Fruit fly (Drosophila melanogaster) whole organism, prepupa: ENCODE data around the gene CG14020.
A peak's percentile ranks its signal among the peaks of the same experiment; 100 is the strongest.

Experiments
- Blimp-1 ChIP-seq: fragments of 200-800 bp; sonication (Bioruptor generic); optimal IDR thresholded peaks from 3 replicates; lab custom pipeline; 2017; ENCODE audit warnings: missing biosample characterization, missing genetic modification characterization, mild to moderate bottlenecking, moderate library complexity, missing genetic modification reagents
- CG10631 ChIP-seq: fragments of 200-800 bp; sonication (Bioruptor generic); optimal IDR thresholded peaks from 2 replicates; lab custom pipeline; 2016; ENCODE audit warnings: missing biosample characterization, missing genetic modification characterization
- CG10669 ChIP-seq: fragments of 200-800 bp; sonication (Bioruptor generic); optimal IDR thresholded peaks from 3 replicates; lab custom pipeline; 2018; ENCODE audit warnings: missing biosample characterization, mild to moderate bottlenecking, missing genetic modification characterization, moderate library complexity
- CG11294 ChIP-seq: fragments of 200-800 bp; sonication (Bioruptor generic); IDR thresholded peaks from 2 replicates; pipeline ENCODE4 v1.3.6; 2022; ENCODE audit warnings: missing biosample characterization, missing genetic modification characterization
- CG11762 ChIP-seq: fragments of 200-800 bp; sonication (Bioruptor generic); optimal IDR thresholded peaks from 3 replicates; lab custom pipeline; 2016; ENCODE audit warnings: missing biosample characterization, missing genetic modification characterization; ENCODE audit not compliant: insufficient read depth
- CG11902 ChIP-seq: fragments of 200-800 bp; sonication (Bioruptor generic); optimal IDR thresholded peaks from 3 replicates; lab custom pipeline; 2016; ENCODE audit warnings: missing biosample characterization, missing genetic modification characterization
- CG15336 ChIP-seq: fragments of 200-800 bp; sonication (Bioruptor generic); IDR thresholded peaks from 2 replicates; pipeline ENCODE4 v1.3.6; 2022; ENCODE audit warnings: missing biosample characterization, missing genetic modification characterization
- CG1621 ChIP-seq: fragments of 200-800 bp; sonication (Bioruptor generic); optimal IDR thresholded peaks from 3 replicates; lab custom pipeline; 2018; ENCODE audit warnings: missing biosample characterization, mild to moderate bottlenecking, missing genetic modification characterization
- CG16779 ChIP-seq: fragments of 200-800 bp; sonication (Bioruptor generic); optimal IDR thresholded peaks from 3 replicates; lab custom pipeline; 2017; ENCODE audit warnings: missing biosample characterization, mild to moderate bottlenecking, missing genetic modification characterization
- CG3032 ChIP-seq: fragments of 200-800 bp; optimal IDR thresholded peaks from 2 replicates; lab custom pipeline; 2019; ENCODE audit warnings: missing biosample characterization, mild to moderate bottlenecking, missing genetic modification characterization, moderate library complexity
- CG31627 ChIP-seq: fragments of 200-800 bp; sonication (Bioruptor generic); optimal IDR thresholded peaks from 3 replicates; lab custom pipeline; 2016; ENCODE audit warnings: missing biosample characterization, missing genetic modification characterization
- CG32006 ChIP-seq: fragments of 200-800 bp; sonication (Bioruptor generic); optimal IDR thresholded peaks from 3 replicates; lab custom pipeline; 2017; ENCODE audit warnings: missing biosample characterization, mild to moderate bottlenecking, missing genetic modification characterization
- CG34406 ChIP-seq: fragments of 200-800 bp; sonication (Bioruptor generic); optimal IDR thresholded peaks from 3 replicates; lab custom pipeline; 2016; ENCODE audit warnings: missing biosample characterization, missing genetic modification characterization
- CG4318 ChIP-seq: fragments of 200-800 bp; sonication (Bioruptor generic); optimal IDR thresholded peaks from 3 replicates; lab custom pipeline; 2017; ENCODE audit warnings: missing biosample characterization, mild to moderate bottlenecking, missing genetic modification characterization
- CG6163 ChIP-seq: fragments of 200-800 bp; sonication (Bioruptor generic); IDR thresholded peaks from 3 replicates; pipeline ENCODE4 v1.3.6; 2022; ENCODE audit warnings: missing biosample characterization, missing genetic modification characterization
- CG6792 ChIP-seq: fragments of 200-800 bp; sonication (Bioruptor generic); optimal IDR thresholded peaks from 3 replicates; lab custom pipeline; 2016; ENCODE audit warnings: missing biosample characterization, missing genetic modification characterization
- CG6808 ChIP-seq: fragments of 200-800 bp; sonication (Bioruptor generic); optimal IDR thresholded peaks from 3 replicates; lab custom pipeline; 2017; ENCODE audit warnings: missing biosample characterization, missing genetic modification characterization, mild to moderate bottlenecking, moderate library complexity, missing genetic modification reagents
- CG6854 ChIP-seq: fragments of 200-800 bp; sonication (Bioruptor generic); optimal IDR thresholded peaks from 2 replicates; lab custom pipeline; 2017; ENCODE audit warnings: missing biosample characterization, mild to moderate bottlenecking, missing genetic modification characterization
- CG7368 ChIP-seq: fragments of 200-800 bp; sonication (Bioruptor generic); optimal IDR thresholded peaks from 3 replicates; lab custom pipeline; 2016; ENCODE audit warnings: missing biosample characterization, missing genetic modification characterization
- CG8119 ChIP-seq: fragments of 200-800 bp; sonication (Bioruptor generic); IDR thresholded peaks from 3 replicates; pipeline ENCODE4 v1.3.6; 2022; ENCODE audit warnings: missing biosample characterization, missing genetic modification characterization
- CG8319 ChIP-seq: fragments of 200-800 bp; sonication (Bioruptor generic); optimal IDR thresholded peaks from 3 replicates; lab custom pipeline; 2016; ENCODE audit warnings: missing biosample characterization, missing genetic modification characterization
- CG8632 ChIP-seq: fragments of 200-800 bp; sonication (Bioruptor generic); optimal IDR thresholded peaks from 3 replicates; lab custom pipeline; 2016; ENCODE audit warnings: missing biosample characterization, missing genetic modification characterization
- CG9139 ChIP-seq: fragments of 200-800 bp; sonication (Bioruptor generic); optimal IDR thresholded peaks from 3 replicates; lab custom pipeline; 2017; ENCODE audit warnings: missing biosample characterization, mild to moderate bottlenecking, missing genetic modification characterization
- Eip75B ChIP-seq: fragments of 200-800 bp; sonication (Bioruptor generic); optimal IDR thresholded peaks from 3 replicates; lab custom pipeline; 2016; ENCODE audit warnings: missing biosample characterization, missing genetic modification characterization
- Ets21C ChIP-seq: fragments of 200-800 bp; sonication (Bioruptor generic); optimal IDR thresholded peaks from 3 replicates; lab custom pipeline; 2016; ENCODE audit warnings: missing biosample characterization, missing genetic modification characterization
- Ets96B ChIP-seq: fragments of 200-800 bp; optimal IDR thresholded peaks from 2 replicates; lab custom pipeline; 2019; ENCODE audit warnings: missing biosample characterization, mild to moderate bottlenecking, missing genetic modification characterization, moderate library complexity
- Gug ChIP-seq: fragments of 200-800 bp; sonication (Bioruptor generic); IDR thresholded peaks from 2 replicates; pipeline ENCODE4 v1.3.6; 2022; ENCODE audit warnings: missing biosample characterization, missing genetic modification characterization
- Hr38 ChIP-seq: sonication (Bioruptor generic); optimal IDR thresholded peaks from 2 replicates; lab custom pipeline; 2016; ENCODE audit warnings: missing biosample characterization, missing genetic modification characterization
- Hr4 ChIP-seq: fragments of 200-800 bp; sonication (Bioruptor generic); optimal IDR thresholded peaks from 3 replicates; lab custom pipeline; 2016; ENCODE audit warnings: missing biosample characterization, missing genetic modification characterization
- Lpt ChIP-seq: fragments of 200-800 bp; sonication (Bioruptor generic); optimal IDR thresholded peaks from 3 replicates; lab custom pipeline; 2016; ENCODE audit warnings: missing biosample characterization, missing genetic modification characterization
- Met ChIP-seq: fragments of 200-800 bp; sonication (Bioruptor generic); optimal IDR thresholded peaks from 3 replicates; lab custom pipeline; 2016; ENCODE audit warnings: missing biosample characterization, missing genetic modification characterization
- OdsH ChIP-seq: fragments of 200-800 bp; sonication (Bioruptor generic); optimal IDR thresholded peaks from 3 replicates; lab custom pipeline; 2016; ENCODE audit warnings: missing biosample characterization, missing genetic modification characterization
- Smox ChIP-seq: fragments of 200-800 bp; sonication (Bioruptor generic); optimal IDR thresholded peaks from 3 replicates; lab custom pipeline; 2016; ENCODE audit warnings: missing biosample characterization, missing genetic modification characterization
- Sox102F ChIP-seq: fragments of 200-800 bp; sonication (Bioruptor generic); optimal IDR thresholded peaks from 2 replicates; lab custom pipeline; 2016; ENCODE audit warnings: missing biosample characterization, mild to moderate bottlenecking, missing genetic modification characterization
- Sox14 ChIP-seq: fragments of 200-800 bp; sonication (Bioruptor generic); optimal IDR thresholded peaks from 3 replicates; lab custom pipeline; 2016; ENCODE audit warnings: missing biosample characterization, missing genetic modification characterization
- Sox15 ChIP-seq: fragments of 200-800 bp; sonication (Bioruptor generic); optimal IDR thresholded peaks from 3 replicates; lab custom pipeline; 2016; ENCODE audit warnings: missing biosample characterization, missing genetic modification characterization
- achi ChIP-seq: fragments of 200-800 bp; sonication (Bioruptor generic); optimal IDR thresholded peaks from 3 replicates; lab custom pipeline; 2016; ENCODE audit warnings: missing biosample characterization, missing genetic modification characterization
- acj6 ChIP-seq: fragments of 200-800 bp; sonication (Bioruptor generic); optimal IDR thresholded peaks from 3 replicates; lab custom pipeline; 2016; ENCODE audit warnings: missing biosample characterization, missing genetic modification characterization
- cyc ChIP-seq: fragments of 200-800 bp; sonication (Bioruptor generic); optimal IDR thresholded peaks from 3 replicates; lab custom pipeline; 2016; ENCODE audit warnings: missing biosample characterization, missing genetic modification characterization
- eg ChIP-seq: fragments of 200-800 bp; sonication (Bioruptor generic); IDR thresholded peaks from 3 replicates; pipeline ENCODE4 v1.3.6; 2022; ENCODE audit warnings: missing biosample characterization, missing genetic modification characterization
- esn ChIP-seq: fragments of 200-800 bp; sonication (Bioruptor generic); optimal IDR thresholded peaks from 2 replicates; lab custom pipeline; 2016; ENCODE audit warnings: missing biosample characterization, mild to moderate bottlenecking, missing genetic modification characterization, moderate library complexity
- fd59A ChIP-seq: fragments of 200-800 bp; sonication (Bioruptor generic); optimal IDR thresholded peaks from 2 replicates; lab custom pipeline; 2017; ENCODE audit warnings: missing biosample characterization, mild to moderate bottlenecking, missing genetic modification characterization, missing genetic modification reagents
- fd85E ChIP-seq: fragments of 200-800 bp; sonication (Bioruptor generic); optimal IDR thresholded peaks from 3 replicates; lab custom pipeline; 2016; ENCODE audit warnings: missing biosample characterization, missing genetic modification characterization
- fkh ChIP-seq: fragments of 200-800 bp; sonication (Bioruptor generic); optimal IDR thresholded peaks from 3 replicates; lab custom pipeline; 2017; ENCODE audit warnings: missing biosample characterization, mild to moderate bottlenecking, missing genetic modification characterization, moderate library complexity
- lz ChIP-seq: fragments of 200-800 bp; sonication (Bioruptor generic); optimal IDR thresholded peaks from 3 replicates; lab custom pipeline; 2016; ENCODE audit warnings: missing biosample characterization, missing genetic modification characterization
- net ChIP-seq: fragments of 200-800 bp; sonication (Bioruptor generic); optimal IDR thresholded peaks from 3 replicates; lab custom pipeline; 2016; ENCODE audit warnings: missing biosample characterization, missing genetic modification characterization
- pdm3 ChIP-seq: fragments of 200-800 bp; sonication (Bioruptor generic); optimal IDR thresholded peaks from 3 replicates; lab custom pipeline; 2016; ENCODE audit warnings: missing biosample characterization, missing genetic modification characterization
- salr ChIP-seq, 2 experiments: fragments of 200-800 bp; sonication (Bioruptor generic); optimal IDR thresholded peaks; 3 replicates each; lab custom pipeline; 2016 to 2018; ENCODE audit warnings: missing biosample characterization in 2 of 2, missing genetic modification characterization in 2 of 2, mild to moderate bottlenecking in 1 of 2
- spab ChIP-seq: fragments of 200-800 bp; sonication (Bioruptor generic); optimal IDR thresholded peaks from 2 replicates; lab custom pipeline; 2017; ENCODE audit warnings: missing biosample characterization, mild to moderate bottlenecking, missing genetic modification characterization, missing genetic modification reagents
- ss ChIP-seq, 2 experiments: fragments of 200-800 bp; sonication (Bioruptor generic); optimal IDR thresholded peaks; 2 replicates in 1 of 2; 3 replicates in 1 of 2; lab custom pipeline; 2017 to 2018; ENCODE audit warnings: mild to moderate bottlenecking in 2 of 2, missing biosample characterization in 2 of 2, missing genetic modification characterization in 2 of 2, moderate library complexity in 1 of 2
- svp ChIP-seq: fragments of 200-800 bp; sonication (Bioruptor generic); peaks from one replicate; lab custom pipeline; 2016; ENCODE audit warnings: missing biosample characterization, missing genetic modification characterization
- topi ChIP-seq: fragments of 200-800 bp; sonication (Bioruptor generic); optimal IDR thresholded peaks from 3 replicates; lab custom pipeline; 2016; ENCODE audit warnings: missing biosample characterization, missing genetic modification characterization
- vri ChIP-seq: fragments of 200-800 bp; sonication (Bioruptor generic); optimal IDR thresholded peaks from 3 replicates; lab custom pipeline; 2016; ENCODE audit warnings: missing biosample characterization, mild to moderate bottlenecking, missing genetic modification characterization

CG14020 gene

DNA sequence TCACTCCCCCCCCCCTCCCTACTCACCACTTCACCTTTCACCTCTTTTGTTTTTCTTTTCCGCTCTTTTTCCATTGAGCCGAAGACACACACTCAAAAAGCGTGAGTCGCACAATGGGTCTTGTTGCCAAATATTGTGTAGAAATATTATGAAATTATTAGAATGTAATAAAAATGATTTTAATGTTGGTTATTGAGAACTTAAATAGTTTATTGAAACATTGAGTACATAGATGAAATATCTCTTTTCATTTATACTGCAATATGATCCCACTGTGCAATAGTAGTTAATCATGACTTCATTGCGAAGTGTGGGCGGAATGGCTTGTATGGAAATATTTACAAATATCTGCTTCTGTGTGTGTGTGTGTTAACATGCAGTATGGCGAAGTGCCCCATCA is 49.6 kb downstream of the CG14020 start:
- TF ChIP-seq CG6808 (GFP tag; lab: Kevin White, UChicago): peak; percentile 8
- peak; percentile 37 for TF ChIP-seq achi
- TF ChIP-seq Lpt (GFP tag; lab: Kevin White, UChicago): peak; percentile 60
- TF ChIP-seq Hr4 (GFP tag; lab: Kevin White, UChicago): peak; percentile 58
- no peak for TF ChIP-seq CG16779
- peak; percentile 42 for TF ChIP-seq CG8632 (GFP tag; lab: Kevin White, UChicago)
- TF ChIP-seq CG8319: no peak
- no peak for TF ChIP-seq esn (GFP tag; lab: Kevin White, UChicago)
- TF ChIP-seq fd85E (GFP tag; lab: Kevin White, UChicago): no peak
- no peak for TF ChIP-seq Sox102F (GFP tag; lab: Kevin White, UChicago)
- peak; percentile 86 for TF ChIP-seq CG6163 (GFP tag; lab: Robert Waterston, UW)
- peak; percentile 36 for TF ChIP-seq svp (GFP tag; lab: Kevin White, UChicago)
- TF ChIP-seq Ets96B (tag; lab: Kevin White, UChicago): peak; percentile 68
- TF ChIP-seq CG6854 (GFP tag; lab: Kevin White, UChicago): no peak
- TF ChIP-seq vri (GFP tag; lab: Kevin White, UChicago): no peak
- peak; percentile 15 for TF ChIP-seq net (GFP tag; lab: Kevin White, UChicago)
- peak; percentile 44 for TF ChIP-seq spab (GFP tag; lab: Kevin White, UChicago)
- TF ChIP-seq OdsH: peak; percentile 46
- TF ChIP-seq CG11762: peak; percentile 4
- peak; percentile 2 for TF ChIP-seq CG7368
- peak; percentile 12 to 48 for TF ChIP-seq salr (GFP tag; optimal IDR thresholded peaks at IDR 0.05; lab: Kevin White, UChicago)
- peak; percentile 35 for TF ChIP-seq CG6792 (GFP tag; lab: Kevin White, UChicago)
- peak; percentile 24 for TF ChIP-seq Eip75B (GFP tag; lab: Kevin White, UChicago)
- peak; percentile 91 for TF ChIP-seq eg (GFP tag; lab: Robert Waterston, UW)
- no peak for TF ChIP-seq Blimp-1 (GFP tag; lab: Kevin White, UChicago)
- no peak for TF ChIP-seq fkh (GFP tag; lab: Kevin White, UChicago)
- TF ChIP-seq CG31627: no peak
- TF ChIP-seq CG10631 (GFP tag; lab: Kevin White, UChicago): peak; percentile 52
- peak; percentile 43 for TF ChIP-seq pdm3
- TF ChIP-seq Smox: no peak
- TF ChIP-seq CG8119: peak; percentile 88
- TF ChIP-seq Sox15 (GFP tag; lab: Kevin White, UChicago): peak; percentile 18
- peak; percentile 77 for TF ChIP-seq CG11294
- no peak for TF ChIP-seq cyc
- peak; percentile 19 for TF ChIP-seq fd59A (GFP tag; lab: Kevin White, UChicago)
- TF ChIP-seq Sox14: peak; percentile 12
- TF ChIP-seq ss (GFP tag; optimal IDR thresholded peaks at IDR 0.05; lab: Kevin White, UChicago): peak in 1 of 2 experiments; percentile 21
- no peak for TF ChIP-seq CG4318 (GFP tag; lab: Kevin White, UChicago)
- no peak for TF ChIP-seq Hr38 (GFP tag; lab: Kevin White, UChicago)
- TF ChIP-seq acj6: peak; percentile 52
- TF ChIP-seq Met: no peak
- peak; percentile 88 for TF ChIP-seq CG15336 (GFP tag; lab: Robert Waterston, UW)
- no peak for TF ChIP-seq CG3032 (tag; lab: Kevin White, UChicago)
- no peak for TF ChIP-seq CG11902
- peak; percentile 20 for TF ChIP-seq CG9139 (GFP tag; lab: Kevin White, UChicago)
- TF ChIP-seq lz (GFP tag; lab: Kevin White, UChicago): no peak
- peak; percentile 77 for TF ChIP-seq Gug
- peak; percentile 10 for TF ChIP-seq topi (GFP tag; lab: Kevin White, UChicago)
- TF ChIP-seq CG1621 (tag; lab: Kevin White, UChicago): peak; percentile 41
- TF ChIP-seq CG34406 (GFP tag; lab: Kevin White, UChicago): peak; percentile 42
- TF ChIP-seq CG32006 (GFP tag; lab: Kevin White, UChicago): peak; percentile 60
- TF ChIP-seq CG10669: peak; percentile 58
- TF ChIP-seq Ets21C (GFP tag; lab: Kevin White, UChicago): no peak
